Worm (Caenorhabditis elegans) whole organism, mixed stage, embryonic: ENCODE measurements around the gene R02D5.24.

Experiments used
- blmp-1 ChIP-seq: fragments of 150-350 bp; optimal IDR thresholded peaks from 2 replicates; lab custom pipeline; 2014; ENCODE audit warnings: missing biosample characterization, missing genetic modification characterization
- ceh-39 ChIP-seq: fragments of 150-350 bp; optimal IDR thresholded peaks from 2 replicates; lab custom pipeline; 2014; ENCODE audit warnings: missing biosample characterization, missing genetic modification characterization
- ces-1 ChIP-seq: fragments of 150-350 bp; optimal IDR thresholded peaks from 2 replicates; lab custom pipeline; 2014; ENCODE audit warnings: missing biosample characterization, missing genetic modification reagents, missing genetic modification characterization
- elt-1 ChIP-seq: sonication (generic microtip); optimal IDR thresholded peaks from 2 replicates; lab custom pipeline; 2017; ENCODE audit warnings: missing genetic modification characterization, mild to moderate bottlenecking, missing compliant biosample characterization, antibody characterized with exemption, moderate library complexity, borderline replicate concordance; ENCODE audit not compliant: insufficient read depth
- elt-3 ChIP-seq: fragments of 150-350 bp; optimal IDR thresholded peaks from 2 replicates; lab custom pipeline; 2014; ENCODE audit warnings: missing biosample characterization, missing genetic modification characterization
- ham-2 ChIP-seq: fragments of 200-800 bp; sonication (Bioruptor generic); optimal IDR thresholded peaks from 2 replicates; lab custom pipeline; 2018; ENCODE audit warnings: mild to moderate bottlenecking, missing genetic modification characterization, missing compliant biosample characterization
- lsy-2 ChIP-seq: fragments of 150-350 bp; optimal IDR thresholded peaks from 2 replicates; lab custom pipeline; 2014; ENCODE audit warnings: missing biosample characterization, missing genetic modification characterization
- nhr-12 ChIP-seq: fragments of 150-350 bp; optimal IDR thresholded peaks from 2 replicates; lab custom pipeline; 2014; ENCODE audit warnings: missing biosample characterization, missing genetic modification characterization
- nhr-237 ChIP-seq: fragments of 150-350 bp; optimal IDR thresholded peaks from 2 replicates; lab custom pipeline; 2014; ENCODE audit warnings: missing biosample characterization, missing genetic modification characterization
- nhr-28 ChIP-seq: fragments of 150-350 bp; optimal IDR thresholded peaks from 2 replicates; lab custom pipeline; 2014; ENCODE audit warnings: missing biosample characterization, missing genetic modification characterization
- pha-4 ChIP-seq: fragments of 150-350 bp; optimal IDR thresholded peaks from 2 replicates; lab custom pipeline; 2018; ENCODE audit warnings: missing biosample characterization, missing genetic modification reagents, missing genetic modification characterization
- snpc-4 ChIP-seq: fragments of 150-350 bp; optimal IDR thresholded peaks from 2 replicates; lab custom pipeline; 2014; ENCODE audit warnings: missing biosample characterization, missing genetic modification characterization
- sptf-1 ChIP-seq: sonication (generic microtip); optimal IDR thresholded peaks from 2 replicates; lab custom pipeline; 2017; ENCODE audit warnings: mild to moderate bottlenecking, missing genetic modification characterization, moderate library complexity, missing compliant biosample characterization
- unc-62 ChIP-seq: fragments of 150-350 bp; optimal IDR thresholded peaks from 2 replicates; lab custom pipeline; 2014; ENCODE audit warnings: missing biosample characterization, missing genetic modification reagents, missing genetic modification characterization

ce11 chrV:14457070-14457469, 44.1 kb upstream of the R02D5.24 start, which contains the start of gene coh-3:
- TF ChIP-seq ceh-39 = no peak
- TF ChIP-seq pha-4 (tag; lab: Kevin White, UChicago) = no peak
- TF ChIP-seq nhr-237 = no peak
- no peak for TF ChIP-seq lsy-2
- no peak for TF ChIP-seq nhr-28
- no peak for TF ChIP-seq nhr-12 (tag; lab: Kevin White, UChicago)
- no peak for TF ChIP-seq blmp-1 (tag; lab: Kevin White, UChicago)
- no peak for TF ChIP-seq snpc-4 (tag; lab: Kevin White, UChicago)
- TF ChIP-seq elt-1 = no peak
- no peak for TF ChIP-seq elt-3 (tag; lab: Kevin White, UChicago)
- no peak for TF ChIP-seq ces-1
- no peak for TF ChIP-seq unc-62 (GFP tag; lab: Kevin White, UChicago)
- TF ChIP-seq sptf-1 (tag; lab: Kevin White, UChicago) = no peak
- TF ChIP-seq ham-2 = no peak
